Worm (Caenorhabditis elegans): ENCODE data around the gene C01F1.6.

Gene C01F1.6

DNA sequence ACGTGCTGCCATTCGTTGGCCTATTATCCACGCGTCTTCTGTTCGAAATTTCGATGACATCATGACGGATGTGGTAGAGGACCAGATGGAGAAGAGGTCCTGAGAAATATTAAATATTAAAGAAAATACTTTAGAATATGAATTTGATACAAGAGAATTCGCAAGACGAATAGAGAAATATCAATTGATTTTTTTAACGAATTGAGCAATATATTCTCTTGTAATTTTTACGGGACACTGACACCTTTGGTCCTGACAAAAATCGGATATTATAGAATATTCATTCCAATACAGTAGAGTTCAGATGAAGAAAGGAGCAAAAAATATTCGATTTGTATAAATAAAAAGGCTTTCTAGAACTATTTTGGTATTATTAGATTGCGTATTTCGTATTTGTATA, at the start of gene C01F1.6:
TSS of gene C01F1.6 (minus strand) at position 101 of the 400 bp plus-strand sequence.
- TF ChIP-seq lin-39 (tag; optimal IDR thresholded peaks at IDR 0.05) (no peak), lin-11 (tag; optimal IDR thresholded peaks at IDR 0.05) (no peak), ceh-82 (tag; optimal IDR thresholded peaks at IDR 0.05) (no peak), nhr-77 (tag; optimal IDR thresholded peaks at IDR 0.05) (no peak), nhr-25 (tag; optimal IDR thresholded peaks at IDR 0.05) (no peak), ama-1 (optimal IDR thresholded peaks at IDR 0.05) (no peak), snpc-4 (tag; optimal IDR thresholded peaks at IDR 0.05) (no peak), R02D3.7 (tag; optimal IDR thresholded peaks at IDR 0.05) (no peak), nhr-11 (tag; optimal IDR thresholded peaks at IDR 0.05) (no peak), gmeb-1 (tag; optimal IDR thresholded peaks at IDR 0.05) (no peak), ztf-1 (GFP tag; conservative IDR thresholded peaks at IDR 0.05) (no peak), unc-55 (GFP tag; optimal IDR thresholded peaks at IDR 0.05) (no peak), nhr-10 (tag; optimal IDR thresholded peaks at IDR 0.05) (no peak)

DNA sequence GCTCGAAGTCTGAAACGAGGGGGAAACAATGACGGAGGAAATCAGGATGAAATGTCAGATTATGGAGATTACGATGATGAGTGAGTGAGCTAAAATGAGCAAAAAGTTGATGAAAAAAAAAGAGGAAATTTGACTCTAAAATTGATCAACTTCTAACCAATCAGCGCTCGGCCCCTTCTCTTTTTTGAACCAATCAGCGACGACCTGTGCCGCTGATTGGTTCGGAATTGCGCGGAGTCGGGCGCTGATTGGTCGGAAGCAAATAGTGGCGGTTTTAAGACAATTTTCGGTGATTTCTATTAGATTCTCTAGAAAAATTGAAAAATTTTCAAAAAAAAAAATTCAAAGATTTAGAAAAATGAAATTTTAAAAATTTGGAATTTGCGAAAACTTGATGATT, 49.7 kb upstream of the C01F1.6 start:
- TF ChIP-seq crh-2 (tag; optimal IDR thresholded peaks at IDR 0.05), result no peak
- no peak for TF ChIP-seq gmeb-1 (tag; optimal IDR thresholded peaks at IDR 0.05)
- no peak for TF ChIP-seq zag-1 (tag; optimal IDR thresholded peaks at IDR 0.05)
- no peak for TF ChIP-seq sma-3 (GFP tag; optimal IDR thresholded peaks at IDR 0.05)
- no peak for TF ChIP-seq aly-2 (tag; optimal IDR thresholded peaks at IDR 0.05)
- no peak for TF ChIP-seq mab-5 (tag; optimal IDR thresholded peaks at IDR 0.05)
- TF ChIP-seq nhr-77 (tag; optimal IDR thresholded peaks at IDR 0.05), result no peak
- no peak for TF ChIP-seq nhr-237 (tag; optimal IDR thresholded peaks at IDR 0.05)
- TF ChIP-seq sem-4 (tag; optimal IDR thresholded peaks at IDR 0.05), result no peak
- no peak for TF ChIP-seq R02D3.7 (tag; optimal IDR thresholded peaks at IDR 0.05)
- no peak for TF ChIP-seq unc-55 (GFP tag; optimal IDR thresholded peaks at IDR 0.05)
- no peak for TF ChIP-seq nhr-129 (tag; optimal IDR thresholded peaks at IDR 0.05)
- no peak for TF ChIP-seq nhr-21 (tag; optimal IDR thresholded peaks at IDR 0.05)
- TF ChIP-seq lin-11 (tag; optimal IDR thresholded peaks at IDR 0.05), result no peak

DNA sequence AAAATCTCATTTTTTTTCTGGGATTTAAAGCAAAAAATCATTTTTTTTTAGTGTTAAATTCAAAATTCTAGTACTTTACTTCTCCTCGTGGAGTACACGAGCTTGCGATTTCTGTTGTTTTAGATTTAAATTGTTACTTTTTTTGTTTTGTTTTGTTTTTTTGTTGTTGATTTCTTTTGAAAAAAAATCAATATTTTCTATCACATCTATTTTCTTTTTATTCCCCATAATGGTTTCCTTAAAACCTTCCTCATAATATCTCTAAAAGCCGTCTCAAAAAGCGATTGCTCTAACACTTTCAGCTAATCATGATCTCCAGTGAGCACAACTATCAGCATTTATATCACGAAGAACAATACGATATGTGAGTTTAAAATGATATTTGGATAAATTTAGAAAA, 46.4 kb upstream of the C01F1.6 start, which contains the start of gene madf-3:
TSS of gene madf-3 (plus strand) at position 301 of the 400 bp plus-strand sequence.
- no peak for TF ChIP-seq peb-1 (tag; optimal IDR thresholded peaks at IDR 0.05)
- no peak for TF ChIP-seq zag-1 (tag; optimal IDR thresholded peaks at IDR 0.05)
- no peak for TF ChIP-seq elt-3 (tag; optimal IDR thresholded peaks at IDR 0.05)
- TF ChIP-seq ztf-11 (tag; optimal IDR thresholded peaks at IDR 0.05), result no peak
- TF ChIP-seq nhr-6 (tag; optimal IDR thresholded peaks at IDR 0.05), result no peak
- no peak for TF ChIP-seq C34F6.9 (tag; optimal IDR thresholded peaks at IDR 0.05)
- TF ChIP-seq blmp-1 (tag; optimal IDR thresholded peaks at IDR 0.05; ENCODE audit: insufficient read depth), result no peak
- no peak for TF ChIP-seq mbf-1 (tag; optimal IDR thresholded peaks at IDR 0.05)
- TF ChIP-seq mdl-1 (tag; optimal IDR thresholded peaks at IDR 0.05), result no peak
- TF ChIP-seq ZK546.5 (tag; optimal IDR thresholded peaks at IDR 0.05), result no peak
- no peak for TF ChIP-seq nhr-25 (tag; optimal IDR thresholded peaks at IDR 0.05)
- TF ChIP-seq nhr-11 (tag; optimal IDR thresholded peaks at IDR 0.05), result no peak
- no peak for TF ChIP-seq sem-4 (tag; optimal IDR thresholded peaks at IDR 0.05)

DNA sequence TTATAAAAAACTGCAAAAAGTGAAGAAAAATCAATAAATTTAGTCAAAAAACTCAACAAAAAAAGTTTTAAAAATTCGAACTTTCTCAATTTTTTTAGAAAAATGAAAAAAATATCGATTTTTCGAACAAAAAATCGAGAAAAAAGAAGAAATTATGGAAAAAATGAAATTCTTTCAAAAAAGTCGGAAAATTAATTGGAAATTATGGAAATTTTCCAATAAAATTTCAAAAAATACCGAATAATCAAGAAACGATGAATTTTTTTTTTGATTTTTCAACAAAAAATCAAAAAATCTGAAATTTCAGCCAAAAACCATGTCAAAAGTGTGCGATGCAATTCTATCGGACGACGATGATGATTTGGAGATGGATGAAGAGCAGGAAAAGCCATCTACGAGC, 40.7 kb upstream of the C01F1.6 start, which contains the start of gene H20J04.4:
TSS of gene H20J04.4 (plus strand) at position 301 of the 400 bp plus-strand sequence.
- TF ChIP-seq mab-5 (tag; optimal IDR thresholded peaks at IDR 0.05) (no peak), R02D3.7 (tag; optimal IDR thresholded peaks at IDR 0.05) (no peak), ztf-1 (GFP tag; conservative IDR thresholded peaks at IDR 0.05) (no peak)

DNA sequence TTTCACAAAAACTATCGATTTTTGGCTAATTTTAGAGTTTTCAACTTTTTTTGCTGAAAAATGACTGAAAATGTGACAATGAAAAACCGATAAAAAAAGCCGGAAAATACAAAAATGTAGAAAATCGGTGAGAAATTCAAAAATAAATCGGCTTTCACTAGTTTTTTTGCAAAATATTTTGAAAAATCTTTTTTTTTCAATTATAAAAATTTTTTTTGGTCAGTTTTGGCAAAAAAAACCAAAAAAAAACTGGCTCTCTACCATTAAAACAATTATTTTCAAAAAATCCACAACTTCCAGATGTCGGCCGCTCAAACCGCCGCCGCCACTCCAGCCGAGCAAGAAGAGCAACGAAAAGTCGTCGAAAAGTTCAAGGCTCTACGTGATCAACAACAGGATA, 38.4 kb upstream of the C01F1.6 start, which contains the start of gene pfd-2:
TSS of gene pfd-2 (plus strand) at position 301 of the 400 bp plus-strand sequence.
- TF ChIP-seq aly-2 (tag; optimal IDR thresholded peaks at IDR 0.05) (no peak), alr-1 (tag; optimal IDR thresholded peaks at IDR 0.05) (no peak), elt-1 (tag; optimal IDR thresholded peaks at IDR 0.05) (no peak), skn-1 (tag; optimal IDR thresholded peaks at IDR 0.05) (no peak)

DNA sequence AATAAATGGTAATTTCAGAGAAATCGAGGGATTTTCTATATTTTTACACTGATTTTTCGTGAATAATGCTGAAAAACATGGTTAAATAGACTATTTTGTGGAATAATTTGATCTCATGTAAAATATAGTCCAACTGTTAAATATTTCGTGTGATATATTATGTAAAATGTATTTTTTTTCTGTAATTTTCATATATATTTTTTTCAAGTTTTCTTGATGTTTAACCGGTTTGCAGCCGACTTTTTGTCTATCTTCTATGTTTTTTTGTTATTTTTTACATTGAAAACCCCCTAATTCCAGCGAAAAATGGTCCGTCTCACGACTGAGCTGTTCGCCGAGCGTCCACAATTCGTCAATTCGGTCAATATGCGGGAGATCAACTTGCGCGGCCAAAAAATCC, 36.0 kb upstream of the C01F1.6 start, which contains the start of gene mog-2:
TSS of gene mog-2 (plus strand) at position 301 of the 400 bp plus-strand sequence.
- TF ChIP-seq skn-1 (tag; optimal IDR thresholded peaks at IDR 0.05) (no peak), blmp-1 (tag; optimal IDR thresholded peaks at IDR 0.05; ENCODE audit: insufficient read depth) (no peak)

Measured in whole organism, L2 larva.